Fruit fly (Drosophila melanogaster) whole organism, wandering third instar larva: ENCODE data around the gene REPTOR-BP.

Source experiments
- Dfd ChIP-seq: fragments of >200 bp; optimal IDR thresholded peaks from 2 replicates; lab custom pipeline; 2017; ENCODE audit warnings: missing biosample characterization, missing genetic modification characterization
- N ChIP-seq: fragments of >200 bp; optimal IDR thresholded peaks from 2 replicates; lab custom pipeline; 2018; ENCODE audit warnings: missing biosample characterization, missing external identifiers, missing genetic modification characterization

dm6 chr2L:10269854-10270253 is 5.9 kb downstream of the REPTOR-BP start, which contains the start of gene Mulk:
- TF ChIP-seq Dfd (no peak), N (GFP tag; lab: Kevin White, UChicago) (no peak)
